Worm (Caenorhabditis elegans) whole organism, young adult: ENCODE measurements around the gene srh-105.

ENCODE experiments used
- B0261.1 ChIP-seq: sonication (generic microtip); optimal IDR thresholded peaks from 2 replicates; lab custom pipeline; 2016; ENCODE audit warnings: mild to moderate bottlenecking, missing genetic modification characterization, moderate library complexity, missing compliant biosample characterization
- C17E4.6 ChIP-seq: fragments of 200-800 bp; sonication (Bioruptor generic); IDR thresholded peaks from 2 replicates; pipeline ENCODE4 v1.3.6; 2022; ENCODE audit warnings: missing genetic modification reagents, missing genetic modification characterization, missing compliant biosample characterization
- ceh-40 ChIP-seq: fragments of 200-800 bp; sonication (Bioruptor generic); IDR thresholded peaks from 2 replicates; pipeline ENCODE4 v1.3.6; 2022; ENCODE audit warnings: missing genetic modification characterization, missing compliant biosample characterization
- dpff-1 ChIP-seq: sonication (generic microtip); optimal IDR thresholded peaks from 2 replicates; lab custom pipeline; 2017; ENCODE audit warnings: mild to moderate bottlenecking, missing genetic modification characterization, missing compliant biosample characterization
- hlh-26 ChIP-seq: fragments of 200-800 bp; sonication (Bioruptor generic); conservative IDR thresholded peaks from 2 replicates; pipeline ENCODE4 v1.3.6; 2022; ENCODE audit warnings: missing genetic modification reagents, missing genetic modification characterization, missing compliant biosample characterization
- nfya-1 ChIP-seq: sonication (generic microtip); optimal IDR thresholded peaks from 2 replicates; lab custom pipeline; 2017; ENCODE audit warnings: antibody characterized with exemption, missing compliant biosample characterization, missing genetic modification characterization, borderline replicate concordance; ENCODE audit not compliant: insufficient read depth
- snpc-1.3 ChIP-seq: sonication (generic microtip); optimal IDR thresholded peaks from 2 replicates; lab custom pipeline; 2017; ENCODE audit warnings: missing genetic modification characterization, mild to moderate bottlenecking, missing compliant biosample characterization, antibody characterized with exemption, moderate library complexity, missing genotype, missing genetic modification reagents; ENCODE audit not compliant: insufficient read depth
- unc-130 ChIP-seq: sonication (generic microtip); optimal IDR thresholded peaks from 2 replicates; lab custom pipeline; 2016; ENCODE audit warnings: missing genetic modification reagents, missing genetic modification characterization, missing compliant biosample characterization
- unc-62 ChIP-seq: fragments of 150-350 bp; optimal IDR thresholded peaks from 2 replicates; lab custom pipeline; 2014; ENCODE audit warnings: missing biosample characterization, missing genetic modification reagents, missing genetic modification characterization
- xnd-1 ChIP-seq: sonication (generic microtip); optimal IDR thresholded peaks from 2 replicates; lab custom pipeline; 2016; ENCODE audit warnings: missing genotype, missing genetic modification reagents, missing genetic modification characterization, missing compliant biosample characterization
- ztf-28 ChIP-seq: fragments of 200-800 bp; sonication (Bioruptor generic); IDR thresholded peaks from 2 replicates; pipeline ENCODE4 v1.3.6; 2022; ENCODE audit warnings: missing genetic modification reagents, missing genetic modification characterization, missing compliant biosample characterization

ce11 chrII:542416-542815 lies 33.3 kb upstream of the srh-105 start:
- no peak for TF ChIP-seq unc-62
- no peak for TF ChIP-seq nfya-1 (tag; lab: Kevin White, UChicago)
- no peak for TF ChIP-seq unc-130 (GFP tag; lab: Kevin White, UChicago)
- TF ChIP-seq dpff-1 (tag; lab: Kevin White, UChicago): no peak
- TF ChIP-seq xnd-1 (tag; lab: Kevin White, UChicago): no peak
- no peak for TF ChIP-seq ztf-28 (GFP tag; lab: Robert Waterston, UW)
- no peak for TF ChIP-seq B0261.1 (tag; lab: Kevin White, UChicago)
- no peak for TF ChIP-seq hlh-26 (GFP tag; lab: Robert Waterston, UW)
- no peak for TF ChIP-seq snpc-1.3 (tag; lab: Kevin White, UChicago)
- no peak for TF ChIP-seq ceh-40
- no peak for TF ChIP-seq C17E4.6 (GFP tag; lab: Robert Waterston, UW)
